Fruit fly (Drosophila melanogaster) whole organism, embryonic: ENCODE results near the gene CG15408.

Experiments
- Trl ChIP-seq, 3 experiments: fragments of >200 bp in 2 of 3; fragments of 200-800 bp in 1 of 3; sonication (Bioruptor generic) in 1 of 3; optimal IDR thresholded peaks; 2 replicates in 1 of 3; 3 replicates in 2 of 3; lab custom pipeline; 2016 to 2017; ENCODE audit warnings: missing biosample characterization in 1 of 3, missing genetic modification characterization in 1 of 3
- ac ChIP-seq: fragments of 200-800 bp; sonication (Bioruptor generic); optimal IDR thresholded peaks from 3 replicates; lab custom pipeline; 2017; ENCODE audit warnings: missing biosample characterization, mild to moderate bottlenecking, missing genetic modification characterization
- pb ChIP-seq: fragments of 200-800 bp; sonication (Bioruptor generic); optimal IDR thresholded peaks from 3 replicates; lab custom pipeline; 2016; ENCODE audit warnings: missing biosample characterization, missing genetic modification characterization

dm6 chr2L:3307189-3307588 is 25.4 kb upstream of the CG15408 start:
- TF ChIP-seq pb (GFP tag; lab: Kevin White, UChicago): no peak
- TF ChIP-seq ac (GFP tag; lab: Kevin White, UChicago): no peak
- no peak for TF ChIP-seq Trl (optimal IDR thresholded peaks at IDR 0.05; lab: Kevin White, UChicago)
- TF ChIP-seq Trl (GFP tag; optimal IDR thresholded peaks at IDR 0.05; lab: Kevin White, UChicago): no peak
